Worm (Caenorhabditis elegans) whole organism, L2 larva: ENCODE results near the gene pals-19.

Experiments
- alr-1 ChIP-seq: fragments of 150-350 bp; optimal IDR thresholded peaks from 2 replicates; lab custom pipeline; 2014; ENCODE audit warnings: missing biosample characterization, missing genetic modification characterization
- ceh-82 ChIP-seq: fragments of 150-350 bp; optimal IDR thresholded peaks from 2 replicates; lab custom pipeline; 2014; ENCODE audit warnings: missing biosample characterization, missing genetic modification characterization
- egl-27 ChIP-seq: sonication (generic microtip); optimal IDR thresholded peaks from 3 replicates; lab custom pipeline; 2017; ENCODE audit warnings: missing biosample characterization, missing genetic modification reagents, missing genetic modification characterization
- elt-3 ChIP-seq: sonication (generic microtip); optimal IDR thresholded peaks from 2 replicates; lab custom pipeline; 2017; ENCODE audit warnings: missing biosample characterization, missing genetic modification characterization
- lin-11 ChIP-seq: fragments of 150-350 bp; sonication (generic microtip); optimal IDR thresholded peaks from 2 replicates; lab custom pipeline; 2014; ENCODE audit warnings: missing biosample characterization, missing genetic modification characterization, inconsistent platforms, mixed read lengths
- nhr-12 ChIP-seq: fragments of 150-350 bp; optimal IDR thresholded peaks from 2 replicates; lab custom pipeline; 2014; ENCODE audit warnings: missing biosample characterization, missing genetic modification characterization
- nhr-237 ChIP-seq: fragments of 150-350 bp; optimal IDR thresholded peaks from 2 replicates; lab custom pipeline; 2014; ENCODE audit warnings: missing biosample characterization, missing genetic modification characterization
- nhr-77 ChIP-seq: fragments of 150-350 bp; optimal IDR thresholded peaks from 2 replicates; lab custom pipeline; 2014; ENCODE audit warnings: missing biosample characterization, missing genetic modification characterization
- sma-3 ChIP-seq: sonication (generic microtip); optimal IDR thresholded peaks from 2 replicates; lab custom pipeline; 2016; ENCODE audit warnings: missing genetic modification reagents, missing genetic modification characterization, missing compliant biosample characterization
- snpc-4 ChIP-seq: fragments of 150-350 bp; optimal IDR thresholded peaks from 2 replicates; lab custom pipeline; 2014; ENCODE audit warnings: missing biosample characterization, missing genetic modification characterization
- unc-39 ChIP-seq: fragments of 150-350 bp; optimal IDR thresholded peaks from 2 replicates; lab custom pipeline; 2014; ENCODE audit warnings: missing biosample characterization, missing genetic modification characterization
- ztf-11 ChIP-seq: sonication (generic microtip); optimal IDR thresholded peaks from 2 replicates; lab custom pipeline; 2017; ENCODE audit warnings: missing biosample characterization, missing genetic modification characterization
- ztf-4 ChIP-seq: fragments of 150-350 bp; optimal IDR thresholded peaks from 2 replicates; lab custom pipeline; 2014; ENCODE audit warnings: missing biosample characterization, missing genetic modification characterization

DNA sequence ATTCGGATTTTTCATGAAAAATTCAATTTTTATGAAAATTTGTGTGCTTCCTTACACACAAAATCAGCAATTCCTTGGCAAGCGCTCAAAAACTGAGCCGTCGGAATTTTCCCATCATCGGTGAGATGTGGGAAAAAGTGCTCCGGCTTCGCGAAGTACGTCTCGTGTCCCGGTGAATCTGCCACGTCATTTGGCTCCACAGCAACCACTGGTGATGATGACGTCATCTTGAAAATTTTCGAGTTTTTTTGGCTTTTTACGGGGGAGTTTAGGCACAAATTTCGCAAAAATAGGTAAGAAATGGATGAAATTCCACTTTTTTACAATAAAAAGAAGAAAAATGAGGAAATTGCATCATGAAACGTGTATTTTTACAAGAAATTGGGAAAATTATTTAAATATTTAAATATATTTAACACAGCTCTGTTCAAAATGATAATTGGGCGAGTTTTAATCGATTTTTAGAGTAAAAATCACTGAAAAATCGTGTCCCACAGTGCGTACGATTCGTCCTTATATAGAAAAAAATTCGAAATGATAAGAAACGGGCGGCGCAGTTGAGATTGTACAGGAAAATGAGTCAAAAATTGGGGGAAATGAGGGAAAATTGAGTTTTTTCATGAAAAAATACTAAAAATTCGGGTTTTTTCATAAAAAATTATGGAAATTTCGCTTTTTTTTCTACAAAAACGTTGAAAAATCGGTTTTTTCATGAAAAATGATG, 12.3 kb downstream of the pals-19 start, which contains the start of gene Y82E9BR.14:
- TF ChIP-seq ceh-82 (no peak), ztf-4 (tag; lab: Kevin White, UChicago) (no peak), nhr-12 (no peak), lin-11 (tag; lab: Kevin White, UChicago) (no peak), nhr-237 (tag; lab: Kevin White, UChicago) (no peak), elt-3 (no peak), nhr-77 (tag; lab: Kevin White, UChicago) (no peak), egl-27 (tag; lab: Kevin White, UChicago) (no peak), ztf-11 (tag; lab: Kevin White, UChicago) (no peak), snpc-4 (tag; lab: Kevin White, UChicago) (no peak), unc-39 (no peak), sma-3 (GFP tag; lab: Kevin White, UChicago) (no peak), alr-1 (no peak)
